Worm (Caenorhabditis elegans) whole organism, early embryonic: ENCODE measurements around the gene K03B8.11.

Experiments used
- B0310.2 ChIP-seq: sonication (generic microtip); optimal IDR thresholded peaks from 2 replicates; lab custom pipeline; 2016; ENCODE audit warnings: mild to moderate bottlenecking, missing genetic modification characterization, missing compliant biosample characterization
- F13C5.2 ChIP-seq: sonication (generic microtip); optimal IDR thresholded peaks from 2 replicates; lab custom pipeline; 2017; ENCODE audit warnings: mild to moderate bottlenecking, missing genetic modification characterization, inconsistent platforms, missing compliant biosample characterization
- aly-1 ChIP-seq: sonication (generic microtip); optimal IDR thresholded peaks from 2 replicates; lab custom pipeline; 2016; ENCODE audit warnings: missing genetic modification characterization, missing compliant biosample characterization
- ama-1 ChIP-seq: fragments of 150-350 bp; optimal IDR thresholded peaks from 2 replicates; lab custom pipeline; 2014
- ceh-13 ChIP-seq: fragments of 200-800 bp; sonication (Bioruptor generic); optimal IDR thresholded peaks from 2 replicates; lab custom pipeline; 2018; ENCODE audit warnings: mild to moderate bottlenecking, missing genetic modification characterization, missing compliant biosample characterization
- ceh-36 ChIP-seq: sonication (generic microtip); optimal IDR thresholded peaks from 2 replicates; lab custom pipeline; 2016; ENCODE audit warnings: missing genetic modification characterization, inconsistent platforms, missing compliant biosample characterization
- ets-7 ChIP-seq: sonication (generic microtip); optimal IDR thresholded peaks from 2 replicates; lab custom pipeline; 2016; ENCODE audit warnings: missing genotype, missing genetic modification characterization, missing compliant biosample characterization
- flt-1 ChIP-seq: fragments of 200-800 bp; sonication (Bioruptor generic); IDR thresholded peaks from 2 replicates; pipeline ENCODE4 v1.3.6; 2022; ENCODE audit warnings: missing genetic modification characterization, missing compliant biosample characterization
- hmbx-1 ChIP-seq: sonication (generic microtip); optimal IDR thresholded peaks from 2 replicates; lab custom pipeline; 2016; ENCODE audit warnings: mild to moderate bottlenecking, missing genetic modification characterization, missing compliant biosample characterization
- hmg-4 ChIP-seq: fragments of 200-800 bp; sonication (Bioruptor generic); optimal IDR thresholded peaks from 2 replicates; lab custom pipeline; 2018; ENCODE audit warnings: mild to moderate bottlenecking, missing genetic modification characterization, missing compliant biosample characterization
- hnd-1 ChIP-seq: sonication (generic microtip); optimal IDR thresholded peaks from 2 replicates; lab custom pipeline; 2016; ENCODE audit warnings: missing genetic modification characterization, missing compliant biosample characterization
- pes-1 ChIP-seq: fragments of 200-800 bp; sonication (Bioruptor generic); IDR thresholded peaks from 2 replicates; pipeline ENCODE4 v1.3.6; 2022; ENCODE audit warnings: missing genetic modification reagents, missing genetic modification characterization, missing compliant biosample characterization
- scrt-1 ChIP-seq: fragments of 200-800 bp; sonication (Bioruptor generic); IDR thresholded peaks from 2 replicates; pipeline ENCODE4 v1.3.6; 2022; ENCODE audit warnings: missing genetic modification characterization, missing compliant biosample characterization
- sea-1 ChIP-seq: fragments of 200-800 bp; sonication (Bioruptor generic); conservative IDR thresholded peaks from 2 replicates; pipeline ENCODE4 v1.3.6; 2022; ENCODE audit warnings: missing genetic modification characterization, missing compliant biosample characterization
- tbx-11 ChIP-seq: fragments of 200-800 bp; sonication (Bioruptor generic); IDR thresholded peaks from 2 replicates; pipeline ENCODE4 v1.3.6; 2022; ENCODE audit warnings: missing genetic modification characterization, missing compliant biosample characterization
- tbx-37 ChIP-seq: fragments of 200-800 bp; sonication (Bioruptor generic); conservative IDR thresholded peaks from 2 replicates; pipeline ENCODE4 v1.3.6; 2022; ENCODE audit warnings: missing genetic modification reagents, missing genetic modification characterization, missing compliant biosample characterization
- tra-4 ChIP-seq: sonication (generic microtip); optimal IDR thresholded peaks from 2 replicates; lab custom pipeline; 2017; ENCODE audit warnings: missing genetic modification characterization, missing compliant biosample characterization

Gene K03B8.11

ce11 chrV:11390394-11390793, at the start of gene K03B8.11, which contains the start of gene K03B8.14:
Gene K03B8.11 (minus strand): TSS chrV:11390494.
Gene K03B8.14 (plus strand): TSS chrV:11390503.
- TF ChIP-seq aly-1 (tag; lab: Kevin White, UChicago) (no peak), B0310.2 (tag; lab: Kevin White, UChicago) (no peak), hmg-4 (GFP tag; lab: Kevin White, UChicago) (no peak), scrt-1 (no peak), pes-1 (GFP tag; lab: Robert Waterston, UW) (no peak), sea-1 (GFP tag; lab: Robert Waterston, UW) (no peak), hmbx-1 (tag; lab: Kevin White, UChicago) (no peak), tra-4 (tag; lab: Kevin White, UChicago) (no peak)

- TF ChIP-seq B0310.2 (tag; lab: Kevin White, UChicago) (no peak), hnd-1 (tag; lab: Kevin White, UChicago) (no peak), tbx-11 (GFP tag; lab: Robert Waterston, UW) (no peak), scrt-1 (no peak), tbx-37 (GFP tag; lab: Robert Waterston, UW) (no peak), hmbx-1 (tag; lab: Kevin White, UChicago) (no peak), tra-4 (tag; lab: Kevin White, UChicago) (no peak)
Measured at ce11 chrV:11439202-11439601, 48.9 kb upstream of the K03B8.11 start.

ce11 chrV:11438464-11438863, 48.2 kb upstream of the K03B8.11 start, which contains the start of gene dmsr-1:
Gene dmsr-1 (plus strand): TSS chrV:11438764.
- TF ChIP-seq pes-1 (GFP tag; lab: Robert Waterston, UW), result no peak
- TF ChIP-seq aly-1 (tag; lab: Kevin White, UChicago), result no peak
- no peak for TF ChIP-seq ets-7
- no peak for TF ChIP-seq ama-1 (lab: Kevin White, UChicago)
- TF ChIP-seq flt-1 (GFP tag; lab: Robert Waterston, UW), result no peak
- no peak for TF ChIP-seq sea-1 (GFP tag; lab: Robert Waterston, UW)
- TF ChIP-seq tbx-11 (GFP tag; lab: Robert Waterston, UW), result no peak

- TF ChIP-seq sea-1 (GFP tag; lab: Robert Waterston, UW) (no peak), ceh-36 (tag; lab: Kevin White, UChicago) (no peak), ceh-13 (GFP tag; lab: Kevin White, UChicago) (no peak), ets-7 (no peak), F13C5.2 (tag; lab: Kevin White, UChicago) (no peak), tbx-37 (GFP tag; lab: Robert Waterston, UW) (no peak), aly-1 (tag; lab: Kevin White, UChicago) (no peak), hnd-1 (tag; lab: Kevin White, UChicago) (no peak), pes-1 (GFP tag; lab: Robert Waterston, UW) (no peak), tra-4 (tag; lab: Kevin White, UChicago) (no peak), ama-1 (lab: Kevin White, UChicago) (no peak), B0310.2 (tag; lab: Kevin White, UChicago) (no peak)
Measured at ce11 chrV:11436407-11436806, 46.1 kb upstream of the K03B8.11 start.

- TF ChIP-seq hnd-1 (tag; lab: Kevin White, UChicago), result no peak
- TF ChIP-seq aly-1 (tag; lab: Kevin White, UChicago), result no peak
- no peak for TF ChIP-seq hmg-4 (GFP tag; lab: Kevin White, UChicago)
- TF ChIP-seq flt-1 (GFP tag; lab: Robert Waterston, UW), result no peak
- TF ChIP-seq tbx-11 (GFP tag; lab: Robert Waterston, UW), result no peak
- no peak for TF ChIP-seq hmbx-1 (tag; lab: Kevin White, UChicago)
- no peak for TF ChIP-seq F13C5.2 (tag; lab: Kevin White, UChicago)
- no peak for TF ChIP-seq B0310.2 (tag; lab: Kevin White, UChicago)
- TF ChIP-seq ceh-13 (GFP tag; lab: Kevin White, UChicago), result no peak
- no peak for TF ChIP-seq tra-4 (tag; lab: Kevin White, UChicago)
- TF ChIP-seq ceh-36 (tag; lab: Kevin White, UChicago), result no peak
- no peak for TF ChIP-seq scrt-1
- no peak for TF ChIP-seq ama-1 (lab: Kevin White, UChicago)
Measured at ce11 chrV:11435242-11435641, 44.9 kb upstream of the K03B8.11 start.

- TF ChIP-seq ets-7 (no peak), sea-1 (GFP tag; lab: Robert Waterston, UW) (no peak), hmbx-1 (tag; lab: Kevin White, UChicago) (no peak), flt-1 (GFP tag; lab: Robert Waterston, UW) (no peak), B0310.2 (tag; lab: Kevin White, UChicago) (no peak), hnd-1 (tag; lab: Kevin White, UChicago) (no peak), ceh-36 (tag; lab: Kevin White, UChicago) (no peak), tra-4 (tag; lab: Kevin White, UChicago) (no peak), tbx-37 (GFP tag; lab: Robert Waterston, UW) (no peak), ama-1 (lab: Kevin White, UChicago) (no peak), ceh-13 (GFP tag; lab: Kevin White, UChicago) (no peak), hmg-4 (GFP tag; lab: Kevin White, UChicago) (no peak), F13C5.2 (tag; lab: Kevin White, UChicago) (no peak), scrt-1 (no peak)
Measured at ce11 chrV:11430823-11431222, 40.5 kb upstream of the K03B8.11 start.

- TF ChIP-seq pes-1 (GFP tag; lab: Robert Waterston, UW) (no peak), scrt-1 (no peak), F13C5.2 (tag; lab: Kevin White, UChicago) (no peak), flt-1 (GFP tag; lab: Robert Waterston, UW) (no peak), sea-1 (GFP tag; lab: Robert Waterston, UW) (no peak), tra-4 (tag; lab: Kevin White, UChicago) (no peak), ceh-36 (tag; lab: Kevin White, UChicago) (no peak), tbx-11 (GFP tag; lab: Robert Waterston, UW) (no peak), tbx-37 (GFP tag; lab: Robert Waterston, UW) (no peak), hmg-4 (GFP tag; lab: Kevin White, UChicago) (no peak), ama-1 (lab: Kevin White, UChicago) (no peak)
Measured at ce11 chrV:11428728-11429127, 38.4 kb upstream of the K03B8.11 start.
